Worm (Caenorhabditis elegans): ENCODE measurements around the gene lst-4.

The lst-4 gene

DNA sequence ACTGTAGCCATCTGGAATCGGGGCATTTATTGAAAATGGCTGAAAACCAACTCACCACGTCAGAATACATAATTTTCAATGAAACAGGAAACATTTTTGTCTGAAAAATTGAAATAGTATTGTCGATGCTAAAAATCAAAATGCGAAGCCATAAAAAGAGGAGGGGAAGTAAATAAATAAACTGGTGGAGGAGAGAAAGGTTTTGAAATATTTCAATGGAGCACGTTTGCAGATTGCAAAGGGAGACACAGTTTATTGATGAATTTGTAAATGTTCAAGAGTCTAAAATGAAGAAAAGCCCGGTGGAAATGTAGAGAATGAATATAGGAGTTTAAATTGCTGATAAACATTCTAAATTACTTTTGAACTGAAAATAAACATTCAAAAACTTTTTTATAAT, 33.4 kb upstream of the lst-4 start, which contains the start of gene F52B11.5:
Gene F52B11.5, minus strand, starts transcription at position 178 of the 400 bp plus-strand sequence.
- TF ChIP-seq attf-5 (GFP tag; optimal IDR thresholded peaks at IDR 0.05) (peak; percentile 24), nhr-27 (tag; optimal IDR thresholded peaks at IDR 0.05) (no peak), rcor-1 (GFP tag; IDR thresholded peaks at IDR 0.05) (no peak), nhr-80 (tag; optimal IDR thresholded peaks at IDR 0.05) (peak; percentile 19), snpc-4 (GFP tag; optimal IDR thresholded peaks at IDR 0.05) (no peak), snpc-4 (tag; optimal IDR thresholded peaks at IDR 0.05) (peak in 1 of 4 experiments; percentile 45), ekl-4 (GFP tag; IDR thresholded peaks at IDR 0.05) (no peak), mcd-1 (GFP tag; IDR thresholded peaks at IDR 0.05) (peak; percentile 19; the same call in 1 of the 2 replicates), hsf-1 (GFP tag; IDR thresholded peaks at IDR 0.05) (no peak), cebp-1 (GFP tag; IDR thresholded peaks at IDR 0.05) (0 out of 2 replicates have a peak, but pooled peaks have one; percentile 22), cebp-1 (tag; optimal IDR thresholded peaks at IDR 0.05) (no peak), ztf-28 (GFP tag; IDR thresholded peaks at IDR 0.05) (no peak)

DNA sequence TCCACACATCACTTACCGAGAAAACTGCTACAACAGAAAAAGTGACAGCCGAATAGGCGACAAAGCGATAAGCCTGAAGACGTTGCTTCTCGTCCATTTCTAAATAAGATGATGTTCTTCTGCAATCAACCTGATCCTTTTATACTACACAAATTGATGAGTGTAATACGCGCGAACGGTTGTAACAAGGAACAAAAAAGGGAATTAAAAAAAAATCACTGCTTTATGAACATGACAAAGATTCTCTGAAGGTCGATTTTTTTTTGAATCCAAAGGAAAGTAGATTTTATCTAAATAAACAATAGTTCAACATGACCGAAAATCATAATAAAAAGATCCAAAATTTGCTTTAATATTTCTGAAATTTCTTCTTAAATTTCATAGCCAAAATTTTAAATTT, 29.6 kb upstream of the lst-4 start, which contains the start of gene col-133:
Gene col-133, minus strand, starts transcription at position 101 of the 400 bp plus-strand sequence.
- no peak for TF ChIP-seq lsy-27 (tag; optimal IDR thresholded peaks at IDR 0.05; ENCODE audit: borderline replicate concordance, insufficient read depth)
- TF ChIP-seq K12H6.12 (tag; optimal IDR thresholded peaks at IDR 0.05) = no peak
- TF ChIP-seq K11D2.4 (GFP tag; IDR thresholded peaks at IDR 0.05) = no peak
- TF ChIP-seq aptf-3 (GFP tag; IDR thresholded peaks at IDR 0.05) = no peak
- TF ChIP-seq sdz-38 (tag; optimal IDR thresholded peaks at IDR 0.05) = no peak
- no peak for TF ChIP-seq dpl-1 (GFP tag; optimal IDR thresholded peaks at IDR 0.05)
- no peak for TF ChIP-seq rec-8 (tag; optimal IDR thresholded peaks at IDR 0.05)
- TF ChIP-seq nhr-27 (tag; optimal IDR thresholded peaks at IDR 0.05) = no peak
- TF ChIP-seq snpc-1.1 (tag; optimal IDR thresholded peaks at IDR 0.05; ENCODE audit: insufficient read depth) = no peak

DNA sequence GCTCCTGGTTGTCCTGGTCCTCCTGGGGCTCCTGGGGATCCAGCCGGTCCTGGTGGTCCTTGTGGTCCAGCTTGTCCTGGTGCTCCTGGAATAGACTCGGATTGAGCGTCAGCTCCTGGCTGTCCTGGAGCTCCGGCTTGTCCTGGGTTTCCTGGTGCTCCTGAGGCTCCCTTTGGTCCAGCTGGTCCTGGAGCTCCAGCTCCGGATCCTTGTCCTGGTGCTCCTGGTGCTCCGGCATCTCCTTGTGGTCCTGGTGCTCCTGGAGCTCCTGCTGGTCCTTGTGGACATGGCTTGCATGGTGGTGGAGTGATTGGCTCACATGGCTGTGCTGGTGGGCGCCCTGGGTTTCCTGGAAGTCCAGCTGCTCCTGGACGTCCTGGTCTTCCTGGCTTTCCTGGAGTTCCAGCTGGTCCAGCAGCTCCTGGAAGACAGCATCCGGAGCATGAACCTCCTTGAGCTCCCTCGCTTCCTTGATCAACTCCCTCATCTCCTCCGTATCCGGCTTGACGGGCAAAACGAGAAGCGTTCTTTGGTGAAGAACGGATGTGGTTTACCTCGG, 29.0 kb upstream of the lst-4 start:
- TF ChIP-seq egrh-3 (GFP tag; IDR thresholded peaks at IDR 0.05) (peak; percentile 95), attf-5 (GFP tag; optimal IDR thresholded peaks at IDR 0.05) (peak; percentile 2), let-526 (GFP tag; IDR thresholded peaks at IDR 0.05) (no peak), zfh-2 (GFP tag; conservative IDR thresholded peaks at IDR 0.05) (peak; percentile 87), mcd-1 (GFP tag; IDR thresholded peaks at IDR 0.05) (peak; percentile 16; the same call in 1 of the 2 replicates), cebp-2 (GFP tag; IDR thresholded peaks at IDR 0.05) (no peak), lin-40 (tag; optimal IDR thresholded peaks at IDR 0.05) (peak; percentile 45)

DNA sequence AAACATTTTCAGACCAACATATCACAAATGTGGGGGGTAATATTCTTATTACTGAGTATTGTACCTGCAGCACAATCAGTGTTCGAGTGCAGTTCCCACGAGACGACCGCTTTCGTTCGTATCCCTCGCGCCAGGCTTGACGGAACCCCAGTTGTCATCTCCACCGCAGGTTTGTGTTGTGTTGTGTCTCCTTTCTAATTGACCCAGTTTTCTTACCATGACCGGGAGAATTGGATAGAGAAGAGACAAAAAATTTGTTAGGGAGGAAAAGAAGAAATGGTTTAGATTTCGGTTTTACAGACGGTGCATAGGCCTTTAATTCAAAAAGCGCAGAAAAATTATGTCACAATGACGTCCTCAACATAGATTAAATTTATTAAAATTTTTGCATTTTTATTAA, 21.6 kb upstream of the lst-4 start, which contains the start of gene noah-2:
Gene noah-2, plus strand, starts transcription at position 13 of the 400 bp plus-strand sequence.
- TF ChIP-seq K12H6.12 (tag; optimal IDR thresholded peaks at IDR 0.05) (no peak), Y56A3A.18 (GFP tag; IDR thresholded peaks at IDR 0.05) (no peak), mel-28 (tag; optimal IDR thresholded peaks at IDR 0.05; ENCODE audit: borderline replicate concordance) (no peak), F33H1.4 (GFP tag; IDR thresholded peaks at IDR 0.05) (no peak), madf-8 (GFP tag; conservative IDR thresholded peaks at IDR 0.05) (no peak), F10E7.11 (tag; optimal IDR thresholded peaks at IDR 0.05) (no peak), ztf-6 (GFP tag; IDR thresholded peaks at IDR 0.05) (no peak), F23B12.7 (tag; optimal IDR thresholded peaks at IDR 0.05; ENCODE audit: insufficient read depth) (no peak), snpc-1.3 (tag; optimal IDR thresholded peaks at IDR 0.05; ENCODE audit: insufficient read depth) (no peak), lin-40 (tag; optimal IDR thresholded peaks at IDR 0.05) (no peak), B0019.2 (GFP tag; conservative IDR thresholded peaks at IDR 0.05) (no peak), mes-4 (tag; optimal IDR thresholded peaks at IDR 0.05) (no peak), ets-4 (GFP tag; optimal IDR thresholded peaks at IDR 0.05) (no peak), madf-6 (GFP tag; IDR thresholded peaks at IDR 0.05) (no peak)

Measured in whole organism, young adult.